Worm (Caenorhabditis elegans) whole organism, midembryonic: ENCODE measurements around the gene daf-12.
A peak's percentile ranks its signal among the peaks of the same experiment; 100 is the strongest.

Source experiments
- T22C8.4 ChIP-seq: fragments of 200-800 bp; sonication (Bioruptor generic); IDR thresholded peaks from 2 replicates; pipeline ENCODE4 v1.3.6; 2022; ENCODE audit warnings: missing genetic modification characterization, missing compliant biosample characterization
- cog-1 ChIP-seq: sonication (generic microtip); optimal IDR thresholded peaks from 2 replicates; lab custom pipeline; 2016; ENCODE audit warnings: missing genetic modification characterization, missing compliant biosample characterization
- flt-1 ChIP-seq: fragments of 200-800 bp; sonication (Bioruptor generic); IDR thresholded peaks from 2 replicates; pipeline ENCODE4 v1.3.6; 2022; ENCODE audit warnings: missing genetic modification characterization, missing compliant biosample characterization
- klf-2 ChIP-seq: fragments of 200-800 bp; sonication (Bioruptor generic); conservative IDR thresholded peaks from 2 replicates; pipeline ENCODE4 v1.3.6; 2022; ENCODE audit warnings: missing genetic modification reagents, missing genetic modification characterization, missing compliant biosample characterization
- med-1 ChIP-seq: sonication (generic microtip); optimal IDR thresholded peaks from 2 replicates; lab custom pipeline; 2017; ENCODE audit warnings: missing genetic modification characterization, mild to moderate bottlenecking, missing compliant biosample characterization, antibody characterized with exemption, missing genetic modification reagents; ENCODE audit not compliant: insufficient read depth
- ref-1 ChIP-seq: fragments of 200-800 bp; sonication (Bioruptor generic); conservative IDR thresholded peaks from 2 replicates; pipeline ENCODE4 v1.3.6; 2022; ENCODE audit warnings: missing genetic modification reagents, missing genetic modification characterization, missing compliant biosample characterization
- tab-1 ChIP-seq: fragments of 200-800 bp; sonication (Bioruptor generic); IDR thresholded peaks from 2 replicates; pipeline ENCODE4 v1.3.6; 2022; ENCODE audit warnings: missing genetic modification characterization, missing compliant biosample characterization
- ztf-23 ChIP-seq: fragments of 200-800 bp; sonication (Bioruptor generic); IDR thresholded peaks from 2 replicates; pipeline ENCODE4 v1.3.6; 2022; ENCODE audit warnings: missing genetic modification reagents, missing genetic modification characterization, missing compliant biosample characterization
- ztf-29 ChIP-seq: fragments of 200-800 bp; sonication (Bioruptor generic); IDR thresholded peaks from 2 replicates; pipeline ENCODE4 v1.3.6; 2022; ENCODE audit warnings: missing genetic modification reagents, missing genetic modification characterization, missing compliant biosample characterization

The daf-12 gene

DNA sequence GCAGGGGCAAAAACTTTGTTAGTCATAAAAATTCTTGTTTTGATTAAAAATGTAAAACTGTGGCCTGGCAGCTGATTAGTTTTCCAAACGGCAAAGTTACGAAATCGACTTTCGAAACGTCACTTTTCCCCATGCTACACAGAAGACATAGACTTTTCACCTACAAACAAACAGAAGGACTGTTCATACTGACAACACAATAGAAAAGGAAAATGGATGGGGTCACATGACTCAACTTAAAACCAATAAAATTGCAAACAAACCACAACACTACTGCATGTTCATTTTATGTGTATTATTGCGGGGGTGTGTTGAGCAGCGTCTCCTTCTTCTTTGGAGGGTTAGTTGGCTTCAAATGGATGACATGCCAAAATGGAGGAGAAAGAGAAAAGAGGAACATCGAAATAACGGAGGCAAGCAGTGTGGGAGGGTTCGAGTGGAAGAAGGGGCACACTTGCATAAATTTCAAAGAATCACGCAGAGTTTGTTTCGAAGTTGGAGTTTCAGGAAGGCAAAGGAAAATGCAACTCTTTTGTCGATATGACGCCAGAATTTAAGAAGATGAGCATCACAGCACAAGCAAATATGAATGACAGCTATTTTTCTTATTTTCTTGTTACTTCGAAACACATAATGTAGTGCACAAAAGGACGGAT lies 42.5 kb downstream of the daf-12 start:
- no peak for TF ChIP-seq klf-2
- TF ChIP-seq flt-1 (GFP tag; lab: Robert Waterston, UW): 0 out of 2 replicates have a peak, but pooled peaks have one; percentile 31
- no peak for TF ChIP-seq ztf-23
- TF ChIP-seq tab-1 (GFP tag; lab: Robert Waterston, UW): no peak

DNA sequence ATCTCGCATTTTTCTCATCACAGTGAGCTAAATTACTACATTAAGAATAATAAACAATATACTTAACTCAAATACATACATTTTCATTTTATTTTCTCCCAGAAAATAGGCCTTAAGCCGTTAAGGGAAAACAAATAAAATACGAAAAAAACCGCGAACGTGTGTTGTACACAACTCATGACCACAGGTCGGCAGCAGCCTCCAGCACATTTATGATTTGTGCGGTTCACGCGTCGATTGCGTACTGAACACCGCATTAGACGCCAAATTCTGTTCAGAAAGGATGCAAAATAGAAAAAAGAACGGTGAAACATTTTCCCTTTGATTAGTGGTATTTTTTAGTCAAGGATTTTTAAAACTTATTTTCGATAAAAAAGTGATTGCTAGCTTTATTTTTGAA lies 43.5 kb downstream of the daf-12 start:
- TF ChIP-seq cog-1 (tag; lab: Kevin White, UChicago) (peak; percentile 31), tab-1 (GFP tag; lab: Robert Waterston, UW) (no peak)

DNA sequence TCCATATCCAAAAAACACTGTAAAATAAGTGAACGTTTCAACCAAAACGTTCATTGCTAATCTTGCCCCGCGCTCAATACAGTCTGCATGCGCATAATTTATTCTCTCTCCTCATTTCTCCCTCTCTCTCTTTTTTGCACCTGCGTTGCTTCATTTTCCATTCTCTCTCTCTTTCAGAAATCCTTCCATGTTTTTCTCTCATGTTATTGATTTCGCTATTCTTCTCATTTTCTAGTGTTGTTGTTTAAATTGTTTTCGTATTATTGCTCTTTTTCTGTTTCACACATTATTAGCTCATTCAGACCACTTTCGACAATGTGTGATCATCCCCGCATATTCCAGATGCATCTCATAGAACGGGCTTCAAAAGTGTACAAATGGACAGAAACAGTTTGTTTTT lies 46.0 kb downstream of the daf-12 start, which contains the start of gene phf-31:
Gene phf-31, plus strand, starts transcription at position 301 of the 400 bp plus-strand sequence.
- TF ChIP-seq T22C8.4 (GFP tag; lab: Robert Waterston, UW) (no peak), ztf-29 (GFP tag; lab: Robert Waterston, UW) (no peak), klf-2 (no peak), cog-1 (tag; lab: Kevin White, UChicago) (no peak), flt-1 (GFP tag; lab: Robert Waterston, UW) (no peak), tab-1 (GFP tag; lab: Robert Waterston, UW) (no peak), ref-1 (GFP tag; lab: Robert Waterston, UW) (no peak), ztf-23 (no peak), med-1 (GFP tag; lab: Kevin White, UChicago) (no peak)

DNA sequence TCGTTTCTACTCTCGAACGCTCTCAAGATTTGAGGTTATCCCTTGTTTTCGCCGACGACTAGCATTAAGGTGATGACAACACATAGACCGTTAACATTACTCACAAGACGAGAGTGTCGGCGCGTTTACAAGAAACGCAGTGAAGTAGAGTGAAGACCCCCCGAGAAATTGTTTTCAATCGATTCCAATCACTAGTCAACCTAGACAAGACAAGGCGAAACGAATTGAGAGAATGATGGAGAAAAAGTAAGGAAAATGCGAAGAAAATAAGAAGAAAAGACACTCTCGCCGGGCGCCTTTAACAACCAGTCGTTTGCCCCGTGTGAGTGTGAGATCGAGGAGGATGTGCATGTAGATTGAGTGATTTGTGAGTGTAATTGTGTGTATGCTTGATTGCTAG lies 48.8 kb downstream of the daf-12 start:
- TF ChIP-seq med-1 (GFP tag; lab: Kevin White, UChicago): no peak
- TF ChIP-seq ztf-29 (GFP tag; lab: Robert Waterston, UW): no peak
- no peak for TF ChIP-seq klf-2
- no peak for TF ChIP-seq tab-1 (GFP tag; lab: Robert Waterston, UW)
- TF ChIP-seq cog-1 (tag; lab: Kevin White, UChicago): no peak
- TF ChIP-seq ztf-23: no peak
- TF ChIP-seq ref-1 (GFP tag; lab: Robert Waterston, UW): no peak
- TF ChIP-seq T22C8.4 (GFP tag; lab: Robert Waterston, UW): no peak; the same call in 1 of the 2 replicates
- no peak for TF ChIP-seq flt-1 (GFP tag; lab: Robert Waterston, UW)

DNA sequence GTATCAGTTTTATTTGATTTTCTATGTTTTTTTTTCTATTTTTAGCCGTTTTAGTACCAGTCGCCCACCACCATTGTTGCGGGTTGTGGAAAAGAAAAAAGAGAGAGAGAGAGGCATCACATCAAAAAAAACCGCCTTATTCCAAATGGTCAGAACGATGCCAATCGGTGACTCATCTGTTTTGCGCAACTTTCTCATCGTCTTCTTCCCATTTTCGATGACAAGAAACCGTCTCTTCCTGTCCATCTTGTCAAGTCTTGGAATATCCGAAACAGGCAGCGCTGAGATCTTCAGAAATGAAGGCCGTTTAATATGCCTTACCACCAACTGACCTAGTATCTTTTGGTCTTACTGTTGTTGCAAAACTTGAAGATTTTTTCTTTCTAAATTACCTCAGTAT lies 50.8 kb downstream of the daf-12 start:
- TF ChIP-seq ref-1 (GFP tag; lab: Robert Waterston, UW) (no peak), T22C8.4 (GFP tag; lab: Robert Waterston, UW) (no peak)

DNA sequence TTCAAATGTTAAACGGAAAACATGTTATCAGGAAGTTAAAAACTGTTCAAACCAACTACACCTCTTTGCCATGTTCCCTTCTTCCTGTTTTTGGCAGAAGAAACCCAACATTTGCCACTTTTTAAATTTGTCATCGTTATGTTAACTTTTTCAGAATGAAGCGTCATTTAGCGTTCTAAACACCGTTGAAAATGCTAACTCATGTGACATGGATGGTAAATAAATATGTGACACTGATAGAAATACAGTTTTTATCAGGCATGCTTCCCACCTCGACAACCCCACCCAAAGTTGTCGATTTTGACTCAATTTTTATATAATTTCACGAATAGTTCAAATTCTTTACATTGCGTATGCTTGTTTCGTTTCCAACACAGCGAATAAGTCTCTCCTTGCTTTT lies 51.6 kb downstream of the daf-12 start:
- TF ChIP-seq T22C8.4 (GFP tag; lab: Robert Waterston, UW) (no peak), klf-2 (no peak), ztf-29 (GFP tag; lab: Robert Waterston, UW) (no peak), med-1 (GFP tag; lab: Kevin White, UChicago) (no peak), tab-1 (GFP tag; lab: Robert Waterston, UW) (no peak), flt-1 (GFP tag; lab: Robert Waterston, UW) (no peak), ztf-23 (no peak), cog-1 (tag; lab: Kevin White, UChicago) (no peak), ref-1 (GFP tag; lab: Robert Waterston, UW) (no peak)

DNA sequence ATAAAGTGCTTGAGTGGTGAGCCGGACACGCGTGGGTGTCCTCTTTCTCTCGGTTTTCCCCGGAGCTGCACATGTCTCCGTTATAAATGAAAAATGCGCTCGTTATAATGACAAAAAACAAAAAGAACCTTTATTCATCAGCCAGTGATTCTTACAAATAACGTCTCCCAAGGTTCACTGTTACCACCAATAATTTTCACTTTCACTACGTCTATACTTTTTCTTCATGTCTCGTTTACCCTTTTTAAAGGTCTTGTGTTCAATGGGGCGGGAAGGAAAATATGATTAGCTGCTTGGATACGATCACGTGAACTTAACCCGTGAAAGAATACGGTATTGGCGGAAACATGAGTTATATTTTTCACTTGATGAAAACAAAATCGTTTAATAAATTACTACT lies 52.6 kb downstream of the daf-12 start:
- TF ChIP-seq T22C8.4 (GFP tag; lab: Robert Waterston, UW) (no peak), tab-1 (GFP tag; lab: Robert Waterston, UW) (no peak), flt-1 (GFP tag; lab: Robert Waterston, UW) (no peak), ref-1 (GFP tag; lab: Robert Waterston, UW) (no peak), ztf-29 (GFP tag; lab: Robert Waterston, UW) (no peak), klf-2 (no peak), cog-1 (tag; lab: Kevin White, UChicago) (no peak), ztf-23 (no peak), med-1 (GFP tag; lab: Kevin White, UChicago) (no peak)

DNA sequence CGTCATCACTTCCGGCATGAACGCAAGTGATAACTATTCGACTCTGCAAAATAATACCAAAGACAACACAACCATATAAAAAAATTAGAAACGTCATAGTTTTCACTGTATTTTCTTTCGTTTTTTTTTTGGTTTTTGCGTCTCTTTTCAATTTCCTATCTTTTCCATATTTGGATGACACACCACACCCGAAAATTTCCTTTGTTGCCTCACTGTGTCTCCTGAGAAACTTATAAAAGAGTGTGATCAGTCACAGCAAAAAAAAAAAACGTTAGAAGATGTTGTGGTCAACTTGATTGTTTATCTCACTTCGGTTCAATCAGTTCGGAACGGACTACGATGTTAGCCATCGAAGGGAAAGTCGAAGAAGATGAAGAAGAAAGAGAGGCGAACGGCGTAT lies 54.0 kb downstream of the daf-12 start:
- TF ChIP-seq ref-1 (GFP tag; lab: Robert Waterston, UW) (no peak), flt-1 (GFP tag; lab: Robert Waterston, UW) (no peak), ztf-23 (no peak), tab-1 (GFP tag; lab: Robert Waterston, UW) (no peak), T22C8.4 (GFP tag; lab: Robert Waterston, UW) (no peak), cog-1 (tag; lab: Kevin White, UChicago) (no peak), med-1 (GFP tag; lab: Kevin White, UChicago) (no peak), ztf-29 (GFP tag; lab: Robert Waterston, UW) (no peak), klf-2 (no peak)

DNA sequence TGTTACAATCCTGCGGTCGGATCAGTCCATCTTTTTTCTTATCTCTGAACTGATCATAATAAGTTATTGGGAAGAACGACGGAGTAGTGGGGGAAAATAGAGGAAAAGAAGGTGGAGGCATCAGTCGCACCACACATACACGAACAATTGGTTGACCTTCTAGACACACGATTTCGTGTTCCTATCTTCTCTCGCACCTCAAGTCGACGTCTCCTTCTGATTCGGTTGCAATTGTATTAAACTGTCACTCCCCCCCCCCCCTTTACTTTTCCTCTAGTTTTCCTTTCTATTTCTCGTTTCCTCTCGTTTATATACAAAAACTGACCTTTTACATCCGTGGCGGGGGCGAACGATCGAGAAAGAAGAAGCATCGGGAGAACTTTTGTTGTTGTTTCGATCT lies 55.5 kb downstream of the daf-12 start:
- no peak for TF ChIP-seq tab-1 (GFP tag; lab: Robert Waterston, UW)
- TF ChIP-seq med-1 (GFP tag; lab: Kevin White, UChicago): no peak
- TF ChIP-seq cog-1 (tag; lab: Kevin White, UChicago): no peak
- no peak for TF ChIP-seq klf-2
- no peak for TF ChIP-seq T22C8.4 (GFP tag; lab: Robert Waterston, UW)
- no peak for TF ChIP-seq ztf-29 (GFP tag; lab: Robert Waterston, UW)
- TF ChIP-seq ref-1 (GFP tag; lab: Robert Waterston, UW): no peak
- TF ChIP-seq flt-1 (GFP tag; lab: Robert Waterston, UW): no peak
- no peak for TF ChIP-seq ztf-23

DNA sequence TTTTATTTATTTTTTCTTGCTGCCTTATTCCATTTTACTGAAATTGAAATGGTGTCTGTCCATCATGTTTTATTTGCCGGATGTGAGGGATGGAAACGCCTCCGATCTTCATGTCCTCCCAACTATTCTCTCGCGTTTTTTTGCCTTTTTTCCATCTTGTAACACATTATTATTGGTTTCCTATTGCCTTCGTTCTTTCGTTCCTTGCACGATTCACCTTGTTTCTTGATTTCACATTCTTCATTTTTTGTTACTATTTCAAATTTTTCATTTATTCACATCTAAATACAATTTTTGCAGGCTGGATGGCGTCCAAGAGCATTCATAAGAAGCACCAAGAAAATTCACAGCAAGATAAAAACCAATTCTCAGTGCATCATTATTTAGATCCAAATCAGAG lies 55.9 kb downstream of the daf-12 start, which contains the start of gene yap-1:
Gene yap-1, plus strand, starts transcription at position 301 of the 400 bp plus-strand sequence.
- TF ChIP-seq T22C8.4 (GFP tag; lab: Robert Waterston, UW) (no peak), cog-1 (tag; lab: Kevin White, UChicago) (no peak), klf-2 (no peak), flt-1 (GFP tag; lab: Robert Waterston, UW) (no peak), ztf-23 (no peak), med-1 (GFP tag; lab: Kevin White, UChicago) (no peak), ztf-29 (GFP tag; lab: Robert Waterston, UW) (no peak), tab-1 (GFP tag; lab: Robert Waterston, UW) (no peak), ref-1 (GFP tag; lab: Robert Waterston, UW) (no peak)
